Fruit fly (Drosophila melanogaster) whole organism, adult: Measurements from ENCODE around the gene nxf4.

Experiments used
- CG11617 ChIP-seq: fragments of 200-800 bp; sonication (Bioruptor generic); optimal IDR thresholded peaks from 2 replicates; lab custom pipeline; 2017; ENCODE audit warnings: mild to moderate bottlenecking, missing biosample characterization, missing genetic modification reagents, missing genetic modification characterization
- CG12768 ChIP-seq: fragments of 200-800 bp; sonication (Bioruptor generic); optimal IDR thresholded peaks from 2 replicates; lab custom pipeline; 2017; ENCODE audit warnings: missing biosample characterization, missing genetic modification characterization, mild to moderate bottlenecking, moderate library complexity, missing genetic modification reagents
- CG14711 ChIP-seq: fragments of 200-800 bp; sonication (Bioruptor generic); optimal IDR thresholded peaks from 2 replicates; lab custom pipeline; 2018; ENCODE audit warnings: missing biosample characterization, mild to moderate bottlenecking, missing genetic modification characterization, moderate library complexity
- CG1620 ChIP-seq: fragments of 200-800 bp; sonication (Bioruptor generic); optimal IDR thresholded peaks from 2 replicates; lab custom pipeline; 2016; ENCODE audit warnings: missing biosample characterization, missing genetic modification characterization
- CG33017 ChIP-seq: fragments of 200-800 bp; sonication (Bioruptor generic); optimal IDR thresholded peaks from 2 replicates; lab custom pipeline; 2018; ENCODE audit warnings: missing biosample characterization, mild to moderate bottlenecking, missing genetic modification characterization, moderate library complexity
- CG5204 ChIP-seq: fragments of 200-800 bp; sonication (Bioruptor generic); optimal IDR thresholded peaks from 2 replicates; lab custom pipeline; 2016; ENCODE audit warnings: missing biosample characterization, missing genetic modification characterization
- CG7045 ChIP-seq: fragments of 200-800 bp; sonication (Bioruptor generic); optimal IDR thresholded peaks from 2 replicates; lab custom pipeline; 2017; ENCODE audit warnings: missing biosample characterization, mild to moderate bottlenecking, missing genetic modification characterization
- CG7101 ChIP-seq: fragments of 200-800 bp; sonication (Bioruptor generic); optimal IDR thresholded peaks from 2 replicates; lab custom pipeline; 2018; ENCODE audit warnings: missing biosample characterization, mild to moderate bottlenecking, missing genetic modification characterization, moderate library complexity
- Clk ChIP-seq: fragments of 200-800 bp; sonication (Bioruptor generic); optimal IDR thresholded peaks from 2 replicates; lab custom pipeline; 2017; ENCODE audit warnings: missing biosample characterization, missing genetic modification characterization
- Crg-1 ChIP-seq: fragments of 200-800 bp; sonication (Bioruptor generic); optimal IDR thresholded peaks from 2 replicates; lab custom pipeline; 2016; ENCODE audit warnings: missing biosample characterization, missing genetic modification characterization
- Hr96 ChIP-seq: fragments of 200-800 bp; sonication (Bioruptor generic); optimal IDR thresholded peaks from 2 replicates; lab custom pipeline; 2016; ENCODE audit warnings: missing biosample characterization, missing genetic modification characterization
- Mnt ChIP-seq: fragments of 200-800 bp; sonication (Bioruptor generic); optimal IDR thresholded peaks from 2 replicates; lab custom pipeline; 2016; ENCODE audit warnings: missing biosample characterization, mild to moderate bottlenecking, missing genetic modification characterization
- bab1 ChIP-seq: fragments of 200-800 bp; sonication (Bioruptor generic); optimal IDR thresholded peaks from 3 replicates; lab custom pipeline; 2019; ENCODE audit warnings: missing biosample characterization, mild to moderate bottlenecking, missing genetic modification characterization, moderate library complexity
- cic ChIP-seq: fragments of 200-800 bp; sonication (Bioruptor generic); optimal IDR thresholded peaks from 2 replicates; lab custom pipeline; 2017; ENCODE audit warnings: missing biosample characterization, mild to moderate bottlenecking, missing genetic modification characterization, moderate library complexity
- cnc ChIP-seq, 2 experiments: fragments of >200 bp; optimal IDR thresholded peaks; 2 replicates each; lab custom pipeline; 2017
- kay ChIP-seq: fragments of 200-800 bp; sonication (Bioruptor generic); peaks from one replicate; lab custom pipeline; 2016; ENCODE audit warnings: missing biosample characterization, missing genetic modification characterization, borderline replicate concordance
- ovo ChIP-seq: fragments of 200-800 bp; sonication (Bioruptor generic); optimal IDR thresholded peaks from 2 replicates; lab custom pipeline; 2016; ENCODE audit warnings: missing biosample characterization, missing genetic modification characterization
- pad ChIP-seq: fragments of 200-800 bp; sonication (Bioruptor generic); optimal IDR thresholded peaks from 3 replicates; lab custom pipeline; 2017; ENCODE audit warnings: missing biosample characterization, missing genetic modification characterization, mild to moderate bottlenecking, moderate library complexity, missing genetic modification reagents
- tj ChIP-seq: fragments of 200-800 bp; sonication (Bioruptor generic); optimal IDR thresholded peaks from 3 replicates; lab custom pipeline; 2017; ENCODE audit warnings: missing biosample characterization, mild to moderate bottlenecking, missing genetic modification characterization, moderate library complexity
- toe ChIP-seq: fragments of 200-800 bp; sonication (Bioruptor generic); optimal IDR thresholded peaks from 2 replicates; lab custom pipeline; 2016; ENCODE audit warnings: missing biosample characterization, missing genetic modification characterization

The nxf4 gene

dm6 chr3R:7326200-7326599 is 20.3 kb upstream of the nxf4 start:
- TF ChIP-seq CG1620 (no peak), toe (GFP tag; lab: Kevin White, UChicago) (no peak), CG12768 (GFP tag; lab: Kevin White, UChicago) (no peak)

DNA sequence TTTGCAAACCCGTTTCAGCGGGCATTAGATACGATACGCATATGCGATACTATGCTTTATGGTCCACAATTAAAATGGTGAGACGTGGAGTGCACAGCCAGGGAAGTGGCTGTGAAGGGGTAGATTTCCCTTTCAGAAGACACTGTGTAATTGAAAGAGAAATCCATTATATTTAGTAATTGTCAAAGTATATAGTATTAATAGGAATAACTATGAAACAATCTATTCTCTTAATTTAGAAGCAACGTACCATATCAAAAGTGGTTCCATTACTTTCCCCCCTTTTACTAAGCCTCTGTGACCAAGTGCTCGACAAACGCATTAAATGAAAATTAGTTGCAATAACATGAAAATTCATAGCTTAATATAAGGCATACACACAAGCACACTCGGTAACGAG is 15.8 kb upstream of the nxf4 start:
- TF ChIP-seq toe (GFP tag; lab: Kevin White, UChicago) (peak; percentile 19), Crg-1 (GFP tag; lab: Kevin White, UChicago) (no peak), Hr96 (GFP tag; lab: Kevin White, UChicago) (no peak)

- TF ChIP-seq CG5204 (no peak), pad (GFP tag; lab: Kevin White, UChicago) (no peak), cnc (optimal IDR thresholded peaks at IDR 0.05; lab: Kevin White, UChicago) (no peak), toe (GFP tag; lab: Kevin White, UChicago) (no peak), Clk (GFP tag; lab: Kevin White, UChicago) (no peak), CG7045 (no peak), ovo (no peak), CG14711 (tag; lab: Kevin White, UChicago) (no peak), Hr96 (GFP tag; lab: Kevin White, UChicago) (no peak), CG33017 (tag; lab: Kevin White, UChicago) (no peak), CG7101 (tag; lab: Kevin White, UChicago) (no peak)
Observed at dm6 chr3R:7334613-7335012, 11.9 kb upstream of the nxf4 start.

dm6 chr3R:7336454-7336853 is 10.1 kb upstream of the nxf4 start:
- TF ChIP-seq CG7045 (no peak), CG1620 (no peak)

DNA sequence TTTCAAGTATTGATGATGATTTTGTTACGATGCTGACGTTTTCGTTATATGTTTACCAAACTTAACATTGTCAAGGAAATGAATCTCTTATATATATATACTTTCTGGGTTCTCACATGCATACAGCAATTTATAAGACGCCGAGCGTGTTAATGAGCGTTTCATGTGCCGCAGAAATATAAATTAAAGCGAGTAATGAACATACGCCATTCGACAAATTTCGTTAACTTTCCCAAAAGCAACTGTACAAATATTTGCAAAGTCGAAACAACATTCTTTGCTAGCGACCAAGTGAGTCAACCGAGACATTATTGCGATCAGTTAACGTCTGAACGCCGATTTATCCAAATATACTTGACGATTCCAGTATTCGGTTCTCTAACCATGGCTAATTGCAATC is 1.8 kb upstream of the nxf4 start, which contains the start of gene CG31496:
CG31496 (plus strand) TSS at position 301 of the 400 bp plus-strand sequence.
- TF ChIP-seq Hr96 (GFP tag; lab: Kevin White, UChicago) (no peak), cnc (optimal IDR thresholded peaks at IDR 0.05; lab: Kevin White, UChicago) (no peak), CG14711 (tag; lab: Kevin White, UChicago) (no peak), CG7101 (tag; lab: Kevin White, UChicago) (no peak), cic (GFP tag; lab: Kevin White, UChicago) (no peak), Mnt (GFP tag; lab: Kevin White, UChicago) (no peak), CG7045 (no peak), CG33017 (tag; lab: Kevin White, UChicago) (no peak), CG11617 (no peak), Clk (GFP tag; lab: Kevin White, UChicago) (no peak), CG5204 (no peak), tj (GFP tag; lab: Kevin White, UChicago) (no peak), CG12768 (GFP tag; lab: Kevin White, UChicago) (no peak)

dm6 chr3R:7349452-7349851 is 2.9 kb downstream of the nxf4 start, which contains the start of gene CG43290:
TSS of gene CG43290 (minus strand) at chr3R:7349552.
- no peak for TF ChIP-seq CG33017 (tag; lab: Kevin White, UChicago)
- TF ChIP-seq toe (GFP tag; lab: Kevin White, UChicago) = no peak
- TF ChIP-seq tj (GFP tag; lab: Kevin White, UChicago) = no peak
- no peak for TF ChIP-seq CG11617
- no peak for TF ChIP-seq CG7101 (tag; lab: Kevin White, UChicago)
- no peak for TF ChIP-seq Crg-1 (GFP tag; lab: Kevin White, UChicago)
- no peak for TF ChIP-seq CG14711 (tag; lab: Kevin White, UChicago)
- no peak for TF ChIP-seq CG5204
- TF ChIP-seq CG7045 = no peak
- TF ChIP-seq Clk (GFP tag; lab: Kevin White, UChicago) = no peak
- no peak for TF ChIP-seq Hr96 (GFP tag; lab: Kevin White, UChicago)
- no peak for TF ChIP-seq ovo
- no peak for TF ChIP-seq kay (GFP tag; lab: Kevin White, UChicago)
- TF ChIP-seq Mnt (GFP tag; lab: Kevin White, UChicago) = no peak
- TF ChIP-seq cnc (optimal IDR thresholded peaks at IDR 0.05; lab: Kevin White, UChicago) = no peak

DNA sequence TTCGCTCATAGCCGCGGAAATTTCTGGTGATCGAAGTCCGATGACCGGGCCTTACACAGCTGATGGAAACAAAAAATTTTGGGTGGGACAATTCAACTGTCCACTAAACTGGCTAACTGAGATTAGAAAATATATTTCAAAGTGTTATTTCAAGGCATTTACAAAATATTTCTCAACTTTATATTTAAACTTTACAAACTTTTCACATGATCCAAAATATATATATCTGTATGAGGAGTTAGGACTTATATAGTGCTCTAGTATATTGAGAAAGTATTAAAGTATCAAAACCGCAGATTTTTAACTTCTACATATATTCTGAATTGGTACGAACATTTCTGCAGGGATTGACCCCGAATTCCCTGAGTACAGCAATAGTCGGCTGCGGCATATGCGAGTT is 15.5 kb downstream of the nxf4 start, which contains the start of gene CG17944:
CG17944 (minus strand) TSS at position 101 of the 400 bp plus-strand sequence.
- TF ChIP-seq CG11617 (no peak), cnc (optimal IDR thresholded peaks at IDR 0.05; lab: Kevin White, UChicago) (no peak), toe (GFP tag; lab: Kevin White, UChicago) (no peak), ovo (no peak), CG14711 (tag; lab: Kevin White, UChicago) (no peak)

DNA sequence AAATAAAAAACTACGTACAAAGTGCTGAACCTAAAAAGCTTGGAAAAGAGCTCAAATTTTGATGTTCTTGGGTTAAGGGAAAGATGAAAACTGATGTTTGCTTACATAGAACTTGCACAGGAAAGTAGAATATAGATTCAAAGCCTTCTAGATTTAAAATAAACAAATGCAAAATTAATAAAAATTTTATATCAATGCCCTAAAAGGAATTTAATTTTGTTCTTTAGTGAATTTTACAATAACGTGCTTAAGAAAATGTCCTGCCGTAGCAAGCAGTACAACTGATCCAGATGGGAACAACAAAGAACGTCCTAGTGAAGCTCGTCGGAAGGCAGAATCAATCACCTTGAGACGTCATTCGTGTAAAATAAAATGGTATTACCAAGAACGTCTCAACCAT is 17.1 kb downstream of the nxf4 start, which contains the start of gene Mst84Dd:
Mst84Dd (minus strand) TSS at position 101 of the 400 bp plus-strand sequence.
- TF ChIP-seq bab1 (no peak), Crg-1 (GFP tag; lab: Kevin White, UChicago) (no peak), CG11617 (no peak), kay (GFP tag; lab: Kevin White, UChicago) (no peak), Hr96 (GFP tag; lab: Kevin White, UChicago) (no peak), CG7045 (no peak), CG12768 (GFP tag; lab: Kevin White, UChicago) (no peak), CG33017 (tag; lab: Kevin White, UChicago) (no peak), cic (GFP tag; lab: Kevin White, UChicago) (no peak), Mnt (GFP tag; lab: Kevin White, UChicago) (no peak), CG5204 (no peak)
